Fruit fly (Drosophila melanogaster): ENCODE measurements around the gene CG13074.
A peak's percentile ranks its signal among the peaks of the same experiment; 100 is the strongest.

Gene CG13074

dm6 chr3L:16097393-16097884 lies at the start of gene CG13074, which contains the start of gene ATPsynbetaL:
TSS of gene CG13074 (minus strand) at chr3L:16097493.
TSS of gene ATPsynbetaL (plus strand) at chr3L:16097834.
- TF ChIP-seq CG17801 (GFP tag; optimal IDR thresholded peaks at IDR 0.05; ENCODE audit: partially characterized antibody): no peak

dm6 chr3L:16146539-16146934 lies 49.2 kb upstream of the CG13074 start:
- no peak for TF ChIP-seq CG17801 (GFP tag; optimal IDR thresholded peaks at IDR 0.05; ENCODE audit: partially characterized antibody)

DNA sequence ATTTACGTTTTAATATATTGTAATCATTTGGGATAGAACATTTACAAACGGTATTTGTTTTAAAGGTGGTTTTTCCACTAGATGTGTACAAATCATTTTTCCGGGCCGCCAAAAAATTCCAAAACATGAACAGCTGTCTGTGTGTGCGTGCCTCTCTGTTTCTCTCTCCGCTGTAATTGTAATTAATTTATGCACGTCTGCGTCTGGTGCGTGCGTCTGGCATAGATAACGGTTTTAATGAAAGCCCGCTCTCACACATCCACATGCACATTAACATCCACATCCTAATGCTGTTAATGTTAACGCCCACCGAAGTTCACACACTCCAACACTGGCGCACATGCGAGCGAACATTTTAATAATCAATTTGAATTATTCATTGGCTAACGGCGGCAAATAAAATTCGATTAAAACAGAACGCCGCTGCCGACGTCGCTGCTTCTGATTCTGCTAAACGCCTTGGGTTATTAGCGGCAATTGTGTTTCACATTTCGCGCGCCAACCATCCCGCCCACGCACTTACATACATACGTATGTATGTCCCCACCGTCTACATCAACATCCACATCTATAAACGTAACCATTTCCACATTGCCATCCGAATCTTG lies 48.7 kb upstream of the CG13074 start:
- TF ChIP-seq CG17801 (GFP tag; optimal IDR thresholded peaks at IDR 0.05; ENCODE audit: partially characterized antibody): no peak

DNA sequence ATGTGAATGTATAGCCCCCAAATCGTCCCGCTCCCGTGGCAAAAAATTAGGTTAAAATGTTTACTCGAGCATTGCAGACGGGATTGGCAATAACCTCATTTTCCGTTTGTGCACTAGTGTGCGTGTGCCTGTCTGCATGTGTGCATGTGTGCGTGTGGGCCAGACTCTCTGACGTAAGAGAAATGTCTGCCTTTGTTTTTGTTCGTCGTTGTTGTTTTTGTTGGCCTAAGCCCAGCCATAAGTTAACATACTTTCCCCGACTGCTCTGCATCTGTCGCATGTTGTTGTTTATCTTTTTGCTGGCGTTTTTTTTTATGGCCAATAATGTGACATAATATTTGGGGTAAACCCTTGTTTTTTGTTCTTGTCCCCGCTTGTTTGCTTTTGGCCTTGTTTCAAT lies 48.0 kb upstream of the CG13074 start:
- no peak for TF ChIP-seq CG17801 (GFP tag; optimal IDR thresholded peaks at IDR 0.05; ENCODE audit: partially characterized antibody)

- TF ChIP-seq CG17801 (GFP tag; optimal IDR thresholded peaks at IDR 0.05; ENCODE audit: partially characterized antibody): peak; percentile 94
Measured at dm6 chr3L:16143685-16144539, 46.6 kb upstream of the CG13074 start, which contains the start of gene CG32152. TSS of gene CG32152 (minus strand) at chr3L:16144036.

DNA sequence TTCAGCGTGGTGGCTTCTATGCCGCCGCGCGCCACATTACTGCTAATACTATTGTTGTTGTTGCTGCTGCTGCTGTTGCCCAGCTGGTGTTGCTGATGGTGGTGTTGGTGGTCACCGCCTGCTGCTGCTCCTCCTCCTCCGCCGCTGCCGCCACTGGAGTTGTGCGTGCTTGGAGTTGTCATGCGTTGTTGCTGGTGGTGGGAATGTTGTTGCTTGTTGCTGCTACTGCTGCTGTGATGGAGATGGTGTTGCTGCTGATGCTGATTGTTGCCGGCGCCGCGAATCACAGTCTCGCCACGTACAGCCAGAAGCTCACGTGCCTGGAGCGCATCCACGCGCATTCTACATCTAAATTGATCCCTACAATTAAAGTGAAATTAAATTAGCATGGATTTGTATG lies 44.3 kb upstream of the CG13074 start:
- TF ChIP-seq CG17801 (GFP tag; optimal IDR thresholded peaks at IDR 0.05; ENCODE audit: partially characterized antibody): no peak

DNA sequence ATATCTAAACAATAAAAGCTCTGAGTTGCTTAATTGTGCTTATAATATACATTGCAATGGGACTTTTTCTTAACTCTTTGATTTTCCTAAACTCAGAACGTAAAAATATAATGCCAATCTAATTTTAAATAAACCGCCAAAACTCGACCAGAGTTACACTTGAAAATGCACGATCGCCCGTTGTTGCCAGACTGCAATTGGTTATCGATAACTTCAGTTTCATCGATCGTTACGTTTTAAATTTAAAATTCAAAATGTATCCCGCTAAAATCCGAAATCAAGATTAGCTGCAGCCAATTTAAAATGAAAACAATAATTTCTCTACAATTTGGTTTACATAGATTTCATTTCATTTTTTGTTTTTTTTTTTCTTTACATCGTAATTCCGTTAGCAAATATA lies 41.8 kb upstream of the CG13074 start:
- no peak for TF ChIP-seq CG17801 (GFP tag; optimal IDR thresholded peaks at IDR 0.05; ENCODE audit: partially characterized antibody)

DNA sequence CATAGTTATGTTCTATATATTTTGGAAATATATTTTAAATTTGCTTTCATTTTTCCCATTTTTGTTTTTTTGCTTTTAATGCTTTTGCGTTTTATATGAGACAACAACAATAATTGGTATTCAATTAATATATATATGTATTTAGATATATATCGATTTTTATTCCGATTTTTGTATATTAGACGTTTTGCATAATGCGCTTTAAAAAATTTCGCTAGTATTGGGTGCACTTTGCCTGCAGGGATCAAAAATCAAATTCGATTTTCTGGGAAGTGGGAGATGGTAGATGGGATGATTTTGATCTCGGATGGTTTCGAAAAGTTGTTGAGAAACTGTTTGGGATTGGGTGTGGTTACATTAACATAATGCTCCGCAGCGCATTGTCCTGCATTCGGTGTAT lies 40.5 kb upstream of the CG13074 start, which contains the start of gene CG5157:
Gene CG5157 (minus strand): TSS at position 101 of the 400 bp plus-strand sequence.
- no peak for TF ChIP-seq CG17801 (GFP tag; optimal IDR thresholded peaks at IDR 0.05; ENCODE audit: partially characterized antibody)

dm6 chr3L:16136819-16137553 lies 39.7 kb upstream of the CG13074 start:
- no peak for TF ChIP-seq CG17801 (GFP tag; optimal IDR thresholded peaks at IDR 0.05; ENCODE audit: partially characterized antibody)

DNA sequence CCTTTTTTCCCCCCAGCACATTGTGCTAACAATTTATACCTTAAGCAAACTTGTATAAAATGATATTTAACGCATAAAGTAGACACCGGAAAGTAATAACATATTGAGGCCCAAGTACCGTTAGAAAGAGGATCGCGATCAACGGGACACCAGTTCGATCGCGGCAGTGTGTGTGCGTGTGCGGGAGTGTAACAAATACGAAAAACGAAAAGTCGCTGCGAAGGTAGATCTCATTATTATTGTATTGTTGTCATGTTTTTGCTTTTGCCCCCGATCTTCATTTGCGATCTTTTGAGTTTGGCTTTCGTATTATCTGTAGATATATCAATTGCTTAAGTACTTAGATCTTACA lies 34.8 kb upstream of the CG13074 start:
- no peak for TF ChIP-seq CG17801 (GFP tag; optimal IDR thresholded peaks at IDR 0.05; ENCODE audit: partially characterized antibody)

DNA sequence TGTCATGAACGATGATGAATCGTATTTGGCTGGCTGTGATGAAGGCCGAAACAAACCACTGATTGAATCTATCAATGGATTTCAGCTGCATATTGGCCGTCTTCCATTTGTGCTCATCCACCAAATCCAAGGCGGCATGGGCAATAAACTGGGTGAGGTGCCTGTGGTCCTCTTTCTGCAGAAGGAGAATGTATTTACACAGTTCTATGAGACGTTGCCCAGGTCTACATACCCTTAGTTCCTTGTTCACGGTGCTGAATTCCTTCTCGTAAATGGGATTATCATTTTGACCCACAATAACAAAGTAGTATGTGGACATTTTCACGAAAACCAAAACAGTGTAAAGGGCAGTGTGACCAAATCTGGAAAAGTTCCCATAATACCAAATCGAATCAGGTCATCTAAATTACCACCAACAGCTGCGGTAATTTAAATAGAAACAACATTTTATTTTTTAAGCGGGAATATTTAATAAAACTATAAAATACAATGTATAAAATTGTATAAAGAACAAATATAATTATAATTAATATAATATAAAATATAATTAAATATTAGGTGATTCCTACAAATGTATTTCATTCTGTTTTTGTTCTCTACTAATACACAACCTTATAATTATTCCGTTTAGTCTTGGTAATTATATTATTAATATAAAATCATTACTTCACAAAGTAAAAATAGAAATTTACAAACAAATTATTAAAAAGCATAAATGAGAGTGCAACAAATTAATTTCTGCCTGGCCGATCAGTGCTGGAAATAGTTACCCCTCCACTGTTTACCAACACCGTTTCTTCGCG lies 34.2 kb upstream of the CG13074 start, which contains the start of the genes Trs20 and elg1:
Gene Trs20 (minus strand): TSS at position 369 of the 803 bp plus-strand sequence.
Gene elg1 (plus strand): TSS at position 765 of the 803 bp plus-strand sequence.
- TF ChIP-seq CG17801 (GFP tag; optimal IDR thresholded peaks at IDR 0.05; ENCODE audit: partially characterized antibody): no peak

DNA sequence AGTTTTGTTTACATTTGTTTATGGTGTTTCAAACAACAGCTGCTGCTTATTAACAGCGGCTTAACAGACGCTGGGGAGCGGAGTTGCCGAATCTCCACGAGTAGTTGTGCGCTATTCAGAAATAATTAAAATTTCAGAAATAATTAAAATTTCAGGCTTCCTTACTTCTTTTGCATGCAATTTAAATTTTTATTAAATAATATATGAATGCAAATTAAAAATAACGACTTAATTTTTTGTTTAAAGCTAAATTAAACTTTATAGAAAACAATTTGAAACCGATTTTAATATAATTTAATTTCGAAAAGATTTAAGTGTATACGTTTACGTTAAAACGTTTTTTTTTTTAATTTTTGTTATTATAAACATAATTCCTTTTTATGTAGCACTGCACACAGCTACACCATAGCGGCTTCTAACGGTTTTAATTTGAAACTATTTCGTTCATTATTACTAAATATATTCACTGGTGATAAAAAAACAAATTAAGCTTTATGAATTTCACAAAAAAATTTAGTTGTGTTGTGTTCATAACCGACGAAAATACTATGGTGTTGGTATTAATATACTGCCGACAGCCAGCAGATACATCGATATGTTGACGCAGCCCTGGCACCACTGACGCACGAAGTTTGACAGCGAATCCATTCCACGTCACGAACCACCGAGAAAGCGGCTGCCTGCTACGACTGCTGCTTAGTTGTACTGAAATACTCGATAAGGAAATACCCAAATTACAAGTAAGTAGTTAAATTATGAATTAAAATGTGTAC lies 31.9 kb upstream of the CG13074 start, which contains the start of gene SsRbeta:
Gene SsRbeta (plus strand): TSS at position 645 of the 773 bp plus-strand sequence.
- no peak for TF ChIP-seq CG17801 (GFP tag; optimal IDR thresholded peaks at IDR 0.05; ENCODE audit: partially characterized antibody)

DNA sequence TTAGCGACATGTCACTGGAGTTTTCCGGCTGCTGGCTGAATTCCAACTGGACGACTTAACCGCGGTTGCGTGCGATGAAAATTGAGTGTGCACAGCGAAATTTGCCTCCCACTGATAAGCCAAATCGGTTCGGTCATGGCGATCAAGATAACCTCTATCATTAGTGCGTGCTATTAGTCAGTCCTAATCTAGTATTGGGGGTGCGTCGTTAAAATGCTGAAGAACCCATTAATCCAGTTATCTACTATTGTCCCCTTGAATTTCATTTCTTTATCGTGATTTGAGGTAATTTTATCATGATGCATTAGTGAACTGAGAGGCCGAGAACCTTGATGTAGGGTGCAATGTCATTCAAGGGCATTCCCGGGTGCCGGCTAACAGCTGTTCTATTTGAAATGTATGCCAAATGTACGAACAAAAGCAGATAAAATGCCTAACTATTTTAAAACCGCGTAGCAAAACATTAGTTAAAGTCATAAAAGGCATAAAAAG lies 31.2 kb upstream of the CG13074 start, which contains the start of gene Pgm1:
Gene Pgm1 (minus strand): TSS at position 51 of the 492 bp plus-strand sequence.
- peak; percentile 89 for TF ChIP-seq CG17801 (GFP tag; optimal IDR thresholded peaks at IDR 0.05; ENCODE audit: partially characterized antibody)
